Worm (Caenorhabditis elegans) whole organism, L3 larva: Measurements from ENCODE around the gene erp-44.3.

Experiments
- R02D3.7 ChIP-seq: fragments of 150-350 bp; optimal IDR thresholded peaks from 2 replicates; lab custom pipeline; 2014; ENCODE audit warnings: missing biosample characterization, missing genetic modification characterization
- ama-1 ChIP-seq: fragments of 150-350 bp; optimal IDR thresholded peaks from 2 replicates; lab custom pipeline; 2018
- ceh-16 ChIP-seq: sonication (generic microtip); optimal IDR thresholded peaks from 2 replicates; lab custom pipeline; 2017; ENCODE audit warnings: missing biosample characterization, missing genetic modification characterization
- ceh-9 ChIP-seq: sonication (generic microtip); optimal IDR thresholded peaks from 2 replicates; lab custom pipeline; 2018; ENCODE audit warnings: missing biosample characterization, missing genetic modification characterization
- elt-1 ChIP-seq: fragments of 150-350 bp; optimal IDR thresholded peaks from 2 replicates; lab custom pipeline; 2014; ENCODE audit warnings: missing biosample characterization, missing genetic modification characterization
- fkh-10 ChIP-seq: sonication (generic microtip); optimal IDR thresholded peaks from 2 replicates; lab custom pipeline; 2017; ENCODE audit warnings: missing biosample characterization, missing genetic modification reagents, missing genetic modification characterization
- lin-15B ChIP-seq: fragments of 150-350 bp; optimal IDR thresholded peaks from 2 replicates; lab custom pipeline; 2014; ENCODE audit warnings: missing biosample characterization, missing genetic modification characterization
- lin-39 ChIP-seq: fragments of 150-350 bp; optimal IDR thresholded peaks from 2 replicates; lab custom pipeline; 2018; ENCODE audit warnings: missing biosample characterization, missing genetic modification reagents, missing genetic modification characterization
- nhr-11 ChIP-seq: fragments of 150-350 bp; optimal IDR thresholded peaks from 2 replicates; lab custom pipeline; 2014; ENCODE audit warnings: missing biosample characterization, missing genetic modification characterization
- nhr-23 ChIP-seq: fragments of 150-350 bp; optimal IDR thresholded peaks from 2 replicates; lab custom pipeline; 2014; ENCODE audit warnings: missing biosample characterization, missing genetic modification reagents, missing genetic modification characterization
- nhr-25 ChIP-seq: sonication (generic microtip); optimal IDR thresholded peaks from 2 replicates; lab custom pipeline; 2017; ENCODE audit warnings: missing biosample characterization, missing genetic modification characterization
- nhr-28 ChIP-seq: fragments of 150-350 bp; optimal IDR thresholded peaks from 2 replicates; lab custom pipeline; 2014; ENCODE audit warnings: missing biosample characterization, missing genetic modification characterization
- tbx-2 ChIP-seq: sonication (generic microtip); optimal IDR thresholded peaks from 2 replicates; lab custom pipeline; 2016; ENCODE audit warnings: mild to moderate bottlenecking, missing genetic modification characterization, missing compliant biosample characterization
- ztf-11 ChIP-seq: fragments of 150-350 bp; optimal IDR thresholded peaks from 2 replicates; lab custom pipeline; 2014; ENCODE audit warnings: missing biosample characterization, missing genetic modification characterization

- no peak for TF ChIP-seq ztf-11
- TF ChIP-seq ceh-9 (tag; lab: Kevin White, UChicago), result no peak
- TF ChIP-seq R02D3.7, result no peak
- no peak for TF ChIP-seq nhr-28 (tag; lab: Kevin White, UChicago)
- no peak for TF ChIP-seq elt-1 (tag; lab: Kevin White, UChicago)
- TF ChIP-seq lin-39 (tag; lab: Kevin White, UChicago), result no peak
- TF ChIP-seq tbx-2 (tag; lab: Kevin White, UChicago), result no peak
- TF ChIP-seq nhr-23 (tag; lab: Kevin White, UChicago), result no peak
- TF ChIP-seq nhr-11 (tag; lab: Kevin White, UChicago), result no peak
- no peak for TF ChIP-seq ama-1 (lab: Kevin White, UChicago)
- no peak for TF ChIP-seq nhr-25 (tag; lab: Kevin White, UChicago)
- no peak for TF ChIP-seq ceh-16
- TF ChIP-seq lin-15B (tag; lab: Kevin White, UChicago), result no peak
- no peak for TF ChIP-seq fkh-10
Observed at ce11 chrIV:8159087-8159486, 36.6 kb downstream of the erp-44.3 start, which contains the start of gene faah-1.
